Worm (Caenorhabditis elegans) whole organism, L4/young adult: ENCODE results near the gene F01E11.3.

Source experiments
- W03F9.2 ChIP-seq: fragments of 150-350 bp; optimal IDR thresholded peaks from 2 replicates; lab custom pipeline; 2014; ENCODE audit warnings: missing biosample characterization, missing genetic modification characterization
- dao-5 ChIP-seq: sonication (generic microtip); optimal IDR thresholded peaks from 2 replicates; lab custom pipeline; 2016; ENCODE audit warnings: missing genotype, missing genetic modification characterization, moderate library complexity, missing compliant biosample characterization
- him-1 ChIP-seq: sonication (generic microtip); optimal IDR thresholded peaks from 2 replicates; lab custom pipeline; 2016; ENCODE audit warnings: missing genotype, missing genetic modification reagents, missing genetic modification characterization, missing compliant biosample characterization

DNA sequence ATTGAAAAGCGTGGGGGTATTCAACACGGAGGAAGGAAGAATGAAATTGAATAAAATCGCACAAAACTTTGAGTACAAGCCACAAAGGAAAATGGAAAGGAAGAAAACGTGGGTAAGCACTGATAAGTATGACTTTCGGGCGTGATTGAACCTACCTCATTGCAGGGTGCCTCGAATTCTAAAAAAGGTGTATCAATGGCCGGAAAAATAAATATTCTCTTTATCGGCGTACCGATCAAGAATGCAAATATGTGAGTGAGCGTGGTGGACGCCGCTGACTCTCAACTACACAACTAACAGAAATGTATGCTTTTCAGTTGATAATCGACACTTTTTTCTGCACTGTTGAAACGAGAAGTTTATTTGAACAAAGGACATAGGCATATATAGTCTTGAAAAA, 42.7 kb upstream of the F01E11.3 start, which contains the start of gene otpl-3:
- TF ChIP-seq W03F9.2 (no peak), dao-5 (tag; lab: Kevin White, UChicago) (no peak), him-1 (tag; lab: Kevin White, UChicago) (no peak)
